Worm (Caenorhabditis elegans): ENCODE results near the gene crn-4.
A peak's percentile ranks its signal among the peaks of the same experiment; 100 is the strongest.

The crn-4 gene

DNA sequence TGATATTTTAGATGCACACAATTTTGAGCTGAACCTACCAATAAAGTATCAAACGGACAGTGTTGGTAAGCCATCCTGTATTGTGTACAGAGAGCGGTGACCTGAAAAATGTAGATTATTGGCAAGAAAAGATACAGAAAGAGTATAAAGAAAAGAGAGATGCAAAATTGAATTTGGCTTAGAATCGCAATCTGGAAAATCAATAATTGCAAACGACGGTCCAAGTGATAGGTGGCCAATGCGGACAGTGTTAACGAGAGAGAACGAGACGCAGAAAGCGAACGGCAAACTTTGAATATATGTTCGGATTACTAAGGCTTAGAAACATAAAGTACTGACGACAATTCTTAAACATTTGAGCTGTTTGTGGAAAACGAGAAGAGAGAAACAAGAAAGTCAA lies at the start of gene crn-4:
crn-4 (minus strand) TSS at position 101 of the 400 bp plus-strand sequence.
- no peak for TF ChIP-seq cog-1 (tag; optimal IDR thresholded peaks at IDR 0.05)
- TF ChIP-seq ref-1 (GFP tag; conservative IDR thresholded peaks at IDR 0.05) = no peak
- TF ChIP-seq med-1 (GFP tag; optimal IDR thresholded peaks at IDR 0.05; ENCODE audit: insufficient read depth) = no peak
- no peak for TF ChIP-seq ztf-29 (GFP tag; IDR thresholded peaks at IDR 0.05)
- no peak for TF ChIP-seq T22C8.4 (GFP tag; IDR thresholded peaks at IDR 0.05)
- no peak for TF ChIP-seq ztf-23 (GFP tag; IDR thresholded peaks at IDR 0.05)

DNA sequence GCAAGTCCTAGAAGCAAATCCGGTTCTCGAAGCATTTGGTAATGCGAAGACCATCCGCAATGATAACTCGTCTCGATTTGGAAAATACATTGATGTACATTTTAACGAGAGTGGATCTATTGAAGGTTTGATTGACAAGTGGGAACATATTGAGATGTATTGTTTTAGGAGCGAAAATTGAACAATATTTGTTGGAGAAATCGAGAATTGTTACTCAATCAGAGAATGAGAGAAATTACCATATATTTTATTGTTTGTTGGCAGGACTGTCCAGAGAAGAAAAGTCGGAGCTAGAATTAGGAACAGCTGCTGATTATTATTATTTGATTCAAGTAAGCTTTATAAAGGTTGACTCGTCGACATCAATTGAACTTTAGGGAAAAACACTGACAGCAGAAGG lies 46.6 kb upstream of the crn-4 start:
- no peak for TF ChIP-seq med-1 (GFP tag; optimal IDR thresholded peaks at IDR 0.05; ENCODE audit: insufficient read depth)

DNA sequence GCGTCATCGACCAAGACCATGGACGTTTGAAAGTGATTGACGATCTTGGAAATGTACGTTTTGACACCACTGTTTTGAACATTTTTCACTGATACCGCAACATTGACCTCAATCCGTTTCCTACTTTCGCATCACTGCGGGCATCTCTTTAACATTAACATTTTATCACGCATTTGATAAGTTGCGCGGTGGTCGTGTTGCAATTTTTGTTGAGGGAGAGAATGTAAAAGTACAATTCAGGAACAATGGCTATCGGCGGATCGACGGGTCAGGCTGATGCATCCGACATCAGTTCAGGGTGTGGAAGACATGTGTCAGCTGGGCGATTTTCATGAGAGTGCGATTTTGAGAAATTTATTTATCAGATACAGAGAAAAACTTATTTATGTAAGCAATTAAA lies 45.4 kb upstream of the crn-4 start:
- TF ChIP-seq tab-1 (GFP tag; IDR thresholded peaks at IDR 0.05) = no peak
- TF ChIP-seq cog-1 (tag; optimal IDR thresholded peaks at IDR 0.05) = no peak
- no peak for TF ChIP-seq flt-1 (GFP tag; IDR thresholded peaks at IDR 0.05)
- TF ChIP-seq klf-2 (GFP tag; conservative IDR thresholded peaks at IDR 0.05) = no peak
- no peak for TF ChIP-seq T22C8.4 (GFP tag; IDR thresholded peaks at IDR 0.05)
- TF ChIP-seq med-1 (GFP tag; optimal IDR thresholded peaks at IDR 0.05; ENCODE audit: insufficient read depth) = no peak
- no peak for TF ChIP-seq ztf-23 (GFP tag; IDR thresholded peaks at IDR 0.05)
- TF ChIP-seq ztf-29 (GFP tag; IDR thresholded peaks at IDR 0.05) = no peak
- TF ChIP-seq ref-1 (GFP tag; conservative IDR thresholded peaks at IDR 0.05) = no peak

ce11 chrX:2302782-2303181 lies 44.9 kb upstream of the crn-4 start, which contains the start of gene hum-6:
Gene hum-6, plus strand, starts transcription at chrX:2303082.
- no peak for TF ChIP-seq tab-1 (GFP tag; IDR thresholded peaks at IDR 0.05)
- no peak for TF ChIP-seq ref-1 (GFP tag; conservative IDR thresholded peaks at IDR 0.05)
- TF ChIP-seq T22C8.4 (GFP tag; IDR thresholded peaks at IDR 0.05) = no peak
- no peak for TF ChIP-seq klf-2 (GFP tag; conservative IDR thresholded peaks at IDR 0.05)
- no peak for TF ChIP-seq cog-1 (tag; optimal IDR thresholded peaks at IDR 0.05)
- TF ChIP-seq ztf-29 (GFP tag; IDR thresholded peaks at IDR 0.05) = no peak
- no peak for TF ChIP-seq ztf-23 (GFP tag; IDR thresholded peaks at IDR 0.05)
- no peak for TF ChIP-seq flt-1 (GFP tag; IDR thresholded peaks at IDR 0.05)
- TF ChIP-seq med-1 (GFP tag; optimal IDR thresholded peaks at IDR 0.05; ENCODE audit: insufficient read depth) = no peak

DNA sequence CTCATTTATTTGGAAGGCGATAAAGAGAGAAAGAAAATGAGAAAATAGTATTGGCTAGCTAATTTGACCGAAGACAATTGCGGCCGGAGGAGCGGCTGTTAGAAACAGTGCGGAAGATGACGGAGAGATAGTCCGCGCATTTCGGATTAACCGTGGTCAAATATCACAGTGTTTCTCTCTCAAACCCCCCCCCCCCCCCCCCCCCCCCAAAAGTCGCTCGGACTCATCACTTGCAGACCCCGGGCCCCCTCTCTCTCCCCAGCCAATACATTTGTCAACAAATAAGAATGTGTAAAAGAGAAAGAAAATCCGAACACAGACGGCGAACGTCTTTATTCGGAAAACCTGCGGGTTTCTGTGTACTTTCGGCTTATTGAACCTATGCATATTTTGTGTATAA lies 43.9 kb upstream of the crn-4 start:
- TF ChIP-seq med-1 (GFP tag; optimal IDR thresholded peaks at IDR 0.05; ENCODE audit: insufficient read depth) (no peak), cog-1 (tag; optimal IDR thresholded peaks at IDR 0.05) (no peak), klf-2 (GFP tag; conservative IDR thresholded peaks at IDR 0.05) (no peak), ztf-29 (GFP tag; IDR thresholded peaks at IDR 0.05) (no peak), tab-1 (GFP tag; IDR thresholded peaks at IDR 0.05) (no peak), T22C8.4 (GFP tag; IDR thresholded peaks at IDR 0.05) (no peak), flt-1 (GFP tag; IDR thresholded peaks at IDR 0.05) (no peak), ref-1 (GFP tag; conservative IDR thresholded peaks at IDR 0.05) (no peak), ztf-23 (GFP tag; IDR thresholded peaks at IDR 0.05) (no peak)

ce11 chrX:2294198-2294800 lies 36.4 kb upstream of the crn-4 start, which contains the start of gene T10H10.2:
Gene T10H10.2, plus strand, starts transcription at chrX:2294750.
- no peak for TF ChIP-seq flt-1 (GFP tag; IDR thresholded peaks at IDR 0.05)
- no peak for TF ChIP-seq ref-1 (GFP tag; conservative IDR thresholded peaks at IDR 0.05)
- TF ChIP-seq T22C8.4 (GFP tag; IDR thresholded peaks at IDR 0.05) = no peak
- TF ChIP-seq ztf-29 (GFP tag; IDR thresholded peaks at IDR 0.05) = no peak
- TF ChIP-seq klf-2 (GFP tag; conservative IDR thresholded peaks at IDR 0.05) = no peak

DNA sequence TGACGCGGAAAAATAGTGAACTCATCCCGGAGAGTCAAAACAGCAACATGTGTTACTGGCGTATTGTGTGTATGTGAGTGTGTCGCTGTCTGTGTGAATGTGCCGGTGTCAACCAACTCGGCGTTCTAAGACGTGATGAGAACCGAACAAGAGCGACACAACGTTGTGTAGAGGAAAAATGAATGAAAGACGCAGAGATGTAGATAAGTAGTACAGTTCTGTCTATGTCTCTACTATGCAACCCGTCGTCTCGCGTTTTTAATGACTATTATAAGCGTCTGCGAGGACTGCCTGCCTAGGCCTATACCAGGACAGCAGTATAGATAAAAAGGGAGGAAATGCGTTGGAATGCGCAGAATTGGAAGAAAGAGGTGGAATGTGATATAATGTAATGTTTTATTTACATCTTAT lies 30.1 kb upstream of the crn-4 start:
- peak; percentile 64 for TF ChIP-seq cog-1 (tag; optimal IDR thresholded peaks at IDR 0.05)
- no peak for TF ChIP-seq tab-1 (GFP tag; IDR thresholded peaks at IDR 0.05)

DNA sequence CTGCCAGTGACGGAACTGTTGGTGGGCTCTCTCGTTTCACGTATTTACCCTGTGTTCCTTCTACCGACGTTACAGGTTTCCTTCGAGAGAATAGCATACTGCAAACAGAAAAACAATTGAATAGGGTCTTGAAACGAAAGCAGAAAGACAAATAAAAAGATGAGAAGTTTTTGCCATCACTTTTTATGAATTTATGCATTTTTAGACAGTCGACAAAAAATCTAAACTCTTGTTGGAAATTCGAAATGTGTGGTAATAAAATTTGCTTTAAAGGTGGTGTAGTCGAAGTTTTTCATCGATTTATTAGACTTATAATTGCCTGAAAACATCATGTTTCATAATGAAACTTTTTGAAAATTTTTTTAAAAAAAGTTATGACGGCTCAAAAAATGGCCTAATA lies 29.2 kb upstream of the crn-4 start, which contains the start of gene sav-1:
sav-1 (minus strand) TSS at position 101 of the 400 bp plus-strand sequence.
- TF ChIP-seq tab-1 (GFP tag; IDR thresholded peaks at IDR 0.05) (no peak), flt-1 (GFP tag; IDR thresholded peaks at IDR 0.05) (no peak), ztf-23 (GFP tag; IDR thresholded peaks at IDR 0.05) (no peak), ref-1 (GFP tag; conservative IDR thresholded peaks at IDR 0.05) (no peak), med-1 (GFP tag; optimal IDR thresholded peaks at IDR 0.05; ENCODE audit: insufficient read depth) (no peak), ztf-29 (GFP tag; IDR thresholded peaks at IDR 0.05) (no peak), klf-2 (GFP tag; conservative IDR thresholded peaks at IDR 0.05) (no peak), cog-1 (tag; optimal IDR thresholded peaks at IDR 0.05) (no peak), T22C8.4 (GFP tag; IDR thresholded peaks at IDR 0.05) (no peak)

DNA sequence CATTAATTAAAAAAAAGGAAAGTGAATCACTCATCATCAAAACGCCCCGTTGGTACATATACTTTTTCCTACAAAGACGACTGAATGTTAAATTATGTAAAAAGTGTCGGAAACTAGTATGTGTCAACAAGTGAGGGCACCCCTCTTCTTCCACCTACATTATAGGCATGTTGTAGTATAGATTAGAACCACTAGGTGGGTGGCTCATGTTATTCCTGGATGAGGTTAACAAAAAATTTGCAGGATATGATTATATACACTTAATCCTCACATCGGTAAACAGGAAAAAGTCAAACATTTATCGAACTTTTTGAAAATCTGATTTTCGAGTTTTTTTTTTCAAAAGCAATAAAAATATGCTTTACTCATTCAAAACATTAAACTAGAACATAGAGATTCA lies 18.1 kb upstream of the crn-4 start:
- TF ChIP-seq med-1 (GFP tag; optimal IDR thresholded peaks at IDR 0.05; ENCODE audit: insufficient read depth) = no peak
- no peak for TF ChIP-seq flt-1 (GFP tag; IDR thresholded peaks at IDR 0.05)
- no peak for TF ChIP-seq cog-1 (tag; optimal IDR thresholded peaks at IDR 0.05)
- no peak for TF ChIP-seq ref-1 (GFP tag; conservative IDR thresholded peaks at IDR 0.05)
- no peak for TF ChIP-seq tab-1 (GFP tag; IDR thresholded peaks at IDR 0.05)
- no peak for TF ChIP-seq ztf-23 (GFP tag; IDR thresholded peaks at IDR 0.05)
- TF ChIP-seq klf-2 (GFP tag; conservative IDR thresholded peaks at IDR 0.05) = no peak
- TF ChIP-seq T22C8.4 (GFP tag; IDR thresholded peaks at IDR 0.05) = no peak
- TF ChIP-seq ztf-29 (GFP tag; IDR thresholded peaks at IDR 0.05) = no peak

DNA sequence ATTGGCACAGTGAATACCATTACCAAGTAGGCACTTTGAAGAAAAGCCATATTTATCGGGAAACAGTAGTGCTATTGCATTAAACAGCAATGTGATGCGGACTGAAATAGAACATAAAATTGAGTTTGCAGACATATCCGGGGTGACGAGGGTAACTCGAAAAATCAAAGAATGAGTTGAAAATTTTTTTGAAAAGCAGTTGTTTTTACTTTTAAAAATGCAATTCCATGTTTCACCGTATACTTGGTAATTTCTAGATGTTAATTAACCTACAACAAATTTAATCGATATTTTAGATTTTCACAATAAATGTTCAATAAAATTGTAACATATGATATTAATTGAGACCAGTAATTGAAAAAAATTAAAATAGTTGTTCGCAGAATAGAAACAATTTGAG lies 16.3 kb upstream of the crn-4 start, which contains the start of gene AH9.4:
AH9.4 (minus strand) TSS at position 101 of the 400 bp plus-strand sequence.
- TF ChIP-seq tab-1 (GFP tag; IDR thresholded peaks at IDR 0.05) (no peak), ztf-29 (GFP tag; IDR thresholded peaks at IDR 0.05) (no peak), cog-1 (tag; optimal IDR thresholded peaks at IDR 0.05) (no peak), med-1 (GFP tag; optimal IDR thresholded peaks at IDR 0.05; ENCODE audit: insufficient read depth) (no peak), ref-1 (GFP tag; conservative IDR thresholded peaks at IDR 0.05) (no peak), ztf-23 (GFP tag; IDR thresholded peaks at IDR 0.05) (no peak), T22C8.4 (GFP tag; IDR thresholded peaks at IDR 0.05) (no peak), klf-2 (GFP tag; conservative IDR thresholded peaks at IDR 0.05) (no peak), flt-1 (GFP tag; IDR thresholded peaks at IDR 0.05) (no peak)
